Worm (Caenorhabditis elegans) whole organism, mixed stage, embryonic: ENCODE data around the gene B0252.1.

Experiments
- flh-1 ChIP-seq: fragments of 200-800 bp; sonication (Bioruptor generic); optimal IDR thresholded peaks from 2 replicates; lab custom pipeline; 2018; ENCODE audit warnings: mild to moderate bottlenecking, missing genetic modification characterization, moderate library complexity, missing compliant biosample characterization
- nhr-2 ChIP-seq: fragments of 150-350 bp; optimal IDR thresholded peaks from 2 replicates; lab custom pipeline; 2014; ENCODE audit warnings: missing biosample characterization, missing genetic modification characterization
- pha-4 ChIP-seq: fragments of 150-350 bp; optimal IDR thresholded peaks from 2 replicates; lab custom pipeline; 2018; ENCODE audit warnings: missing biosample characterization, missing genetic modification reagents, missing genetic modification characterization
- sptf-1 ChIP-seq: sonication (generic microtip); optimal IDR thresholded peaks from 2 replicates; lab custom pipeline; 2017; ENCODE audit warnings: mild to moderate bottlenecking, missing genetic modification characterization, moderate library complexity, missing compliant biosample characterization

- TF ChIP-seq sptf-1 (tag; lab: Kevin White, UChicago) (no peak), nhr-2 (tag; lab: Kevin White, UChicago) (no peak), pha-4 (tag; lab: Kevin White, UChicago) (no peak), flh-1 (GFP tag; lab: Kevin White, UChicago) (no peak)
These were observed 18.8 kb upstream of the B0252.1 start for ce11 chrII:6900708-6901107.
